Worm (Caenorhabditis elegans) whole organism, mixed stage, embryonic: Measurements from ENCODE around the gene smg-9.

ENCODE experiments used
- ces-1 ChIP-seq: fragments of 150-350 bp; optimal IDR thresholded peaks from 2 replicates; lab custom pipeline; 2014; ENCODE audit warnings: missing biosample characterization, missing genetic modification reagents, missing genetic modification characterization
- nhr-237 ChIP-seq: fragments of 150-350 bp; optimal IDR thresholded peaks from 2 replicates; lab custom pipeline; 2014; ENCODE audit warnings: missing biosample characterization, missing genetic modification characterization
- nhr-28 ChIP-seq: fragments of 150-350 bp; optimal IDR thresholded peaks from 2 replicates; lab custom pipeline; 2014; ENCODE audit warnings: missing biosample characterization, missing genetic modification characterization

- TF ChIP-seq ces-1 (GFP tag; lab: Kevin White, UChicago) (no peak), nhr-28 (tag; lab: Kevin White, UChicago) (no peak), nhr-237 (tag; lab: Kevin White, UChicago) (no peak)
These were observed 48.5 kb upstream of the smg-9 start for ce11 chrII:14801086-14801531.
